Fruit fly (Drosophila melanogaster) whole organism, embryonic: ENCODE results near the gene CG32590.
A peak's percentile ranks its signal among the peaks of the same experiment; 100 is the strongest.

ENCODE experiments used
- CG10267 ChIP-seq: fragments of 200-800 bp; sonication (Bioruptor generic); optimal IDR thresholded peaks from 2 replicates; lab custom pipeline; 2018; ENCODE audit warnings: missing biosample characterization, mild to moderate bottlenecking, missing genetic modification characterization, moderate library complexity
- CG10654 ChIP-seq: fragments of 200-800 bp; sonication (Bioruptor generic); optimal IDR thresholded peaks from 2 replicates; lab custom pipeline; 2016; ENCODE audit warnings: missing biosample characterization, missing genetic modification characterization
- CG11398 ChIP-seq: fragments of 200-800 bp; sonication (Bioruptor generic); optimal IDR thresholded peaks from 2 replicates; lab custom pipeline; 2016; ENCODE audit warnings: missing biosample characterization, missing genetic modification characterization
- CG14441 ChIP-seq: fragments of 200-800 bp; sonication (Bioruptor generic); IDR thresholded peaks from 2 replicates; pipeline ENCODE4 v1.3.6; 2022; ENCODE audit warnings: missing biosample characterization, missing genetic modification characterization
- CG15601 ChIP-seq: fragments of 200-800 bp; sonication (Bioruptor generic); optimal IDR thresholded peaks from 3 replicates; lab custom pipeline; 2019; ENCODE audit warnings: missing biosample characterization, mild to moderate bottlenecking, missing genetic modification characterization, moderate library complexity
- CG18599 ChIP-seq: fragments of 200-800 bp; sonication (Bioruptor generic); optimal IDR thresholded peaks from 3 replicates; lab custom pipeline; 2017; ENCODE audit warnings: missing biosample characterization, missing genetic modification characterization, mild to moderate bottlenecking, moderate library complexity, missing genetic modification reagents
- CG18619 ChIP-seq: fragments of 200-800 bp; sonication (Bioruptor generic); optimal IDR thresholded peaks from 3 replicates; lab custom pipeline; 2017; ENCODE audit warnings: missing biosample characterization, mild to moderate bottlenecking, missing genetic modification characterization
- CG31365 ChIP-seq: fragments of 200-800 bp; sonication (Bioruptor generic); optimal IDR thresholded peaks from 2 replicates; lab custom pipeline; 2018; ENCODE audit warnings: missing biosample characterization, mild to moderate bottlenecking, missing genetic modification characterization
- CG4282 ChIP-seq: fragments of 200-800 bp; sonication (Bioruptor generic); optimal IDR thresholded peaks from 2 replicates; lab custom pipeline; 2016; ENCODE audit warnings: missing biosample characterization, missing genetic modification characterization
- CG43689 ChIP-seq: fragments of 200-800 bp; sonication (Bioruptor generic); IDR thresholded peaks from 2 replicates; pipeline ENCODE4 v1.3.6; 2022; ENCODE audit warnings: missing biosample characterization, missing genetic modification characterization
- CG6254 ChIP-seq: fragments of 200-800 bp; sonication (Bioruptor generic); optimal IDR thresholded peaks from 3 replicates; lab custom pipeline; 2017; ENCODE audit warnings: mild to moderate bottlenecking, missing biosample characterization, missing genetic modification reagents, missing genetic modification characterization
- CG6654 ChIP-seq: fragments of 200-800 bp; sonication (Bioruptor generic); optimal IDR thresholded peaks from 2 replicates; lab custom pipeline; 2017; ENCODE audit warnings: missing biosample characterization, mild to moderate bottlenecking, missing genetic modification characterization
- CG7786 ChIP-seq: fragments of 200-800 bp; sonication (Bioruptor generic); optimal IDR thresholded peaks from 2 replicates; lab custom pipeline; 2016; ENCODE audit warnings: missing biosample characterization, missing genetic modification characterization
- CG7963 ChIP-seq: fragments of 200-800 bp; sonication (Bioruptor generic); IDR thresholded peaks from 3 replicates; pipeline ENCODE4 v1.3.6; 2022; ENCODE audit warnings: missing biosample characterization, missing genetic modification characterization; ENCODE audit not compliant: partially characterized antibody
- CG7987 ChIP-seq: fragments of 200-800 bp; sonication (Bioruptor generic); optimal IDR thresholded peaks from 2 replicates; lab custom pipeline; 2018; ENCODE audit warnings: missing biosample characterization, mild to moderate bottlenecking, missing genetic modification characterization, moderate library complexity
- CG8924 ChIP-seq: fragments of 200-800 bp; optimal IDR thresholded peaks from 3 replicates; lab custom pipeline; 2019; ENCODE audit warnings: missing biosample characterization, mild to moderate bottlenecking, missing genetic modification characterization, moderate library complexity
- CG9437 ChIP-seq: fragments of 200-800 bp; sonication (Bioruptor generic); optimal IDR thresholded peaks from 2 replicates; lab custom pipeline; 2018; ENCODE audit warnings: missing biosample characterization, mild to moderate bottlenecking, missing genetic modification characterization
- Dip3 ChIP-seq: fragments of 200-800 bp; sonication (Bioruptor generic); optimal IDR thresholded peaks from 3 replicates; lab custom pipeline; 2016; ENCODE audit warnings: missing biosample characterization, missing genetic modification characterization
- Dp ChIP-seq: fragments of 200-800 bp; sonication (Bioruptor generic); optimal IDR thresholded peaks from 2 replicates; lab custom pipeline; 2018; ENCODE audit warnings: missing biosample characterization, mild to moderate bottlenecking, missing genetic modification characterization, moderate library complexity
- E2f1 ChIP-seq: fragments of 200-800 bp; sonication (Bioruptor generic); IDR thresholded peaks from 2 replicates; pipeline ENCODE4 v1.3.6; 2022; ENCODE audit warnings: missing biosample characterization, missing genetic modification characterization
- Eip74EF ChIP-seq, 2 experiments: fragments of 200-800 bp in 1 of 2; fragments of >200 bp in 1 of 2; sonication (Bioruptor generic) in 1 of 2; optimal IDR thresholded peaks; 2 replicates each; lab custom pipeline; 2017 to 2019; ENCODE audit warnings: missing biosample characterization in 2 of 2, missing genetic modification characterization in 2 of 2, mild to moderate bottlenecking in 1 of 2, moderate library complexity in 1 of 2
- Hr39 ChIP-seq: fragments of >200 bp; optimal IDR thresholded peaks from 2 replicates; lab custom pipeline; 2017
- Lhr ChIP-seq: fragments of 200-800 bp; sonication (Bioruptor generic); optimal IDR thresholded peaks from 3 replicates; lab custom pipeline; 2017; ENCODE audit warnings: mild to moderate bottlenecking, missing biosample characterization, missing genetic modification reagents, missing genetic modification characterization
- MBD-R2 ChIP-seq: fragments of 200-800 bp; sonication (Bioruptor generic); IDR thresholded peaks from 2 replicates; pipeline ENCODE4 v1.3.6; 2022; ENCODE audit warnings: missing biosample characterization, missing genetic modification characterization
- Mes4 ChIP-seq: fragments of 200-800 bp; sonication (Bioruptor generic); optimal IDR thresholded peaks from 2 replicates; lab custom pipeline; 2016; ENCODE audit warnings: missing biosample characterization, missing genetic modification characterization
- Ravus ChIP-seq: fragments of 200-800 bp; sonication (Bioruptor generic); IDR thresholded peaks from 2 replicates; pipeline ENCODE4 v1.3.6; 2022; ENCODE audit warnings: missing biosample characterization, missing genetic modification characterization
- Sry-β ChIP-seq: fragments of 200-800 bp; sonication (Bioruptor generic); optimal IDR thresholded peaks from 2 replicates; lab custom pipeline; 2018; ENCODE audit warnings: missing biosample characterization, mild to moderate bottlenecking, missing genetic modification characterization, moderate library complexity
- YL-1 ChIP-seq: fragments of 200-800 bp; sonication (Bioruptor generic); optimal IDR thresholded peaks from 3 replicates; lab custom pipeline; 2017; ENCODE audit warnings: missing biosample characterization, mild to moderate bottlenecking, missing genetic modification characterization
- btn ChIP-seq: fragments of 200-800 bp; sonication (Bioruptor generic); optimal IDR thresholded peaks from 2 replicates; lab custom pipeline; 2016; ENCODE audit warnings: missing biosample characterization, missing genetic modification characterization
- da ChIP-seq: fragments of 200-800 bp; sonication (Bioruptor generic); optimal IDR thresholded peaks from 2 replicates; lab custom pipeline; 2016; ENCODE audit warnings: missing biosample characterization, missing genetic modification characterization
- dmrt11E ChIP-seq: fragments of 200-800 bp; sonication (Bioruptor generic); optimal IDR thresholded peaks from 3 replicates; lab custom pipeline; 2018; ENCODE audit warnings: missing biosample characterization, mild to moderate bottlenecking, missing genetic modification characterization, moderate library complexity
- exex ChIP-seq: fragments of 200-800 bp; sonication (Bioruptor generic); optimal IDR thresholded peaks from 4 replicates; lab custom pipeline; 2018; ENCODE audit warnings: missing biosample characterization, mild to moderate bottlenecking, missing genetic modification characterization, moderate library complexity
- fd102C ChIP-seq: fragments of 200-800 bp; sonication (Bioruptor generic); optimal IDR thresholded peaks from 2 replicates; lab custom pipeline; 2018; ENCODE audit warnings: missing biosample characterization, mild to moderate bottlenecking, missing genetic modification characterization, moderate library complexity
- ftz-f1 ChIP-seq: fragments of 200-800 bp; sonication (Bioruptor generic); optimal IDR thresholded peaks from 2 replicates; lab custom pipeline; 2016; ENCODE audit warnings: missing biosample characterization, missing genetic modification characterization
- jing ChIP-seq: fragments of 200-800 bp; sonication (Bioruptor generic); optimal IDR thresholded peaks from 2 replicates; lab custom pipeline; 2018; ENCODE audit warnings: missing biosample characterization, mild to moderate bottlenecking, missing genetic modification characterization
- lbe ChIP-seq: fragments of 200-800 bp; sonication (Bioruptor generic); optimal IDR thresholded peaks from 2 replicates; lab custom pipeline; 2016; ENCODE audit warnings: missing biosample characterization, mild to moderate bottlenecking, missing genetic modification characterization
- mirr ChIP-seq: fragments of 200-800 bp; sonication (Bioruptor generic); optimal IDR thresholded peaks from 3 replicates; lab custom pipeline; 2018; ENCODE audit warnings: missing biosample characterization, mild to moderate bottlenecking, missing genetic modification characterization
- oc ChIP-seq: fragments of 200-800 bp; sonication (Bioruptor generic); optimal IDR thresholded peaks from 2 replicates; lab custom pipeline; 2018; ENCODE audit warnings: missing biosample characterization, mild to moderate bottlenecking, missing genetic modification characterization, moderate library complexity
- tap ChIP-seq: fragments of 200-800 bp; optimal IDR thresholded peaks from 3 replicates; lab custom pipeline; 2019; ENCODE audit warnings: missing biosample characterization, mild to moderate bottlenecking, missing genetic modification characterization, moderate library complexity
- trem ChIP-seq: fragments of 200-800 bp; optimal IDR thresholded peaks from 3 replicates; lab custom pipeline; 2019; ENCODE audit warnings: missing biosample characterization, mild to moderate bottlenecking, missing genetic modification characterization, moderate library complexity

Gene CG32590

dm6 chrX:14848755-14849354 lies 9.9 kb upstream of the CG32590 start, which contains the start of gene CG9522 (continued):
- TF ChIP-seq CG6254 (peak; percentile 85), CG15601 (tag; lab: Kevin White, UChicago) (peak; percentile 74), CG7987 (GFP tag; lab: Kevin White, UChicago) (no peak), CG6654 (GFP tag; lab: Kevin White, UChicago) (peak; percentile 50), CG10654 (peak; percentile 40), oc (tag; lab: Kevin White, UChicago) (peak; percentile 77), exex (tag; lab: Kevin White, UChicago) (no peak), MBD-R2 (GFP tag; lab: Robert Waterston, UW) (peak; percentile 59; the same call in 1 of the 2 replicates), CG14441 (peak; percentile 39; the same call in 1 of the 2 replicates), Sry-β (peak; percentile 3), lbe (GFP tag; lab: Kevin White, UChicago) (no peak), trem (tag; lab: Kevin White, UChicago) (peak; percentile 68), ftz-f1 (GFP tag; lab: Kevin White, UChicago) (no peak), jing (no peak), btn (GFP tag; lab: Kevin White, UChicago) (peak; percentile 6), Mes4 (GFP tag; lab: Kevin White, UChicago) (peak; percentile 3), CG9437 (GFP tag; lab: Kevin White, UChicago) (peak; percentile 35), YL-1 (no peak), CG7963 (no peak), Hr39 (no peak), dmrt11E (tag; lab: Kevin White, UChicago) (peak; percentile 76), E2f1 (GFP tag; lab: Robert Waterston, UW) (peak; percentile 69), CG18599 (GFP tag; lab: Kevin White, UChicago) (peak; percentile 71), Eip74EF (GFP tag; optimal IDR thresholded peaks at IDR 0.05; lab: Kevin White, UChicago) (peak in 1 of 2 experiments; percentile 55), CG10267 (tag; lab: Kevin White, UChicago) (peak; percentile 72), CG31365 (no peak), mirr (no peak), da (GFP tag; lab: Kevin White, UChicago) (no peak), CG11398 (no peak), CG43689 (GFP tag; lab: Robert Waterston, UW) (no peak), CG7786 (GFP tag; lab: Kevin White, UChicago) (no peak), CG8924 (tag; lab: Kevin White, UChicago) (peak; percentile 75), CG4282 (GFP tag; lab: Kevin White, UChicago) (no peak), fd102C (no peak), Dp (GFP tag; lab: Kevin White, UChicago) (no peak), CG18619 (GFP tag; lab: Kevin White, UChicago) (peak; percentile 40), Lhr (GFP tag; lab: Kevin White, UChicago) (peak; percentile 28), tap (tag; lab: Kevin White, UChicago) (peak; percentile 73), Dip3 (GFP tag; lab: Kevin White, UChicago) (peak; percentile 51), Ravus (GFP tag; lab: Robert Waterston, UW) (no peak; the same call in 1 of the 2 replicates)
